Fruit fly (Drosophila melanogaster) whole organism, pupa: ENCODE data around the gene Jarid2.

Experiments
- CG10348 ChIP-seq: fragments of 200-800 bp; sonication (Bioruptor generic); IDR thresholded peaks from 2 replicates; pipeline ENCODE4 v1.3.6; 2022; ENCODE audit warnings: missing biosample characterization, missing genetic modification characterization
- CG12605 ChIP-seq: fragments of 200-800 bp; sonication (Bioruptor generic); IDR thresholded peaks from 2 replicates; pipeline ENCODE4 v1.3.6; 2022; ENCODE audit warnings: missing biosample characterization, missing genetic modification characterization
- CG13204 ChIP-seq: fragments of 200-800 bp; sonication (Bioruptor generic); optimal IDR thresholded peaks from 2 replicates; lab custom pipeline; 2018; ENCODE audit warnings: missing biosample characterization, mild to moderate bottlenecking, missing genetic modification characterization, moderate library complexity
- CG14655 ChIP-seq: fragments of 200-800 bp; sonication (Bioruptor generic); optimal IDR thresholded peaks from 3 replicates; lab custom pipeline; 2017; ENCODE audit warnings: mild to moderate bottlenecking, missing biosample characterization, missing genetic modification reagents, missing genetic modification characterization
- CG15710 ChIP-seq: fragments of 200-800 bp; sonication (Bioruptor generic); optimal IDR thresholded peaks from 2 replicates; lab custom pipeline; 2018; ENCODE audit warnings: missing biosample characterization, mild to moderate bottlenecking, missing genetic modification characterization, moderate library complexity
- CG17806 ChIP-seq: fragments of 200-800 bp; sonication (Bioruptor generic); optimal IDR thresholded peaks from 2 replicates; lab custom pipeline; 2018; ENCODE audit warnings: missing biosample characterization, mild to moderate bottlenecking, missing genetic modification characterization, moderate library complexity
- CG32121 ChIP-seq: fragments of 200-800 bp; sonication (Bioruptor generic); IDR thresholded peaks from 2 replicates; pipeline ENCODE4 v1.3.6; 2022; ENCODE audit warnings: missing biosample characterization, missing genetic modification characterization
- CG34367 ChIP-seq: fragments of 200-800 bp; sonication (Bioruptor generic); optimal IDR thresholded peaks from 2 replicates; lab custom pipeline; 2018; ENCODE audit warnings: missing biosample characterization, mild to moderate bottlenecking, missing genetic modification characterization
- CG4496 ChIP-seq: fragments of 200-800 bp; sonication (Bioruptor generic); IDR thresholded peaks from 3 replicates; pipeline ENCODE4 v1.3.6; 2022; ENCODE audit warnings: missing biosample characterization, missing genetic modification characterization
- CG8159 ChIP-seq: fragments of 200-800 bp; sonication (Bioruptor generic); optimal IDR thresholded peaks from 3 replicates; lab custom pipeline; 2018; ENCODE audit warnings: missing biosample characterization, mild to moderate bottlenecking, missing genetic modification characterization, moderate library complexity
- CG8301 ChIP-seq: fragments of 200-800 bp; sonication (Bioruptor generic); optimal IDR thresholded peaks from 2 replicates; lab custom pipeline; 2018; ENCODE audit warnings: missing biosample characterization, mild to moderate bottlenecking, missing genetic modification characterization
- CG9948 ChIP-seq: fragments of 200-800 bp; sonication (Bioruptor generic); optimal IDR thresholded peaks from 2 replicates; lab custom pipeline; 2018; ENCODE audit warnings: missing biosample characterization, mild to moderate bottlenecking, missing genetic modification characterization, moderate library complexity
- D1 ChIP-seq: fragments of 200-800 bp; sonication (Bioruptor generic); optimal IDR thresholded peaks from 2 replicates; lab custom pipeline; 2018; ENCODE audit warnings: missing biosample characterization, mild to moderate bottlenecking, missing genetic modification characterization, moderate library complexity
- EcR ChIP-seq: fragments of 200-800 bp; sonication (Bioruptor generic); optimal IDR thresholded peaks from 3 replicates; lab custom pipeline; 2019; ENCODE audit warnings: missing biosample characterization, missing genetic modification characterization, mild to moderate bottlenecking, moderate library complexity, missing genetic modification reagents
- Ets98B ChIP-seq: fragments of 200-800 bp; sonication (Bioruptor generic); IDR thresholded peaks from 2 replicates; pipeline ENCODE4 v1.3.6; 2022; ENCODE audit warnings: missing biosample characterization, missing genetic modification characterization
- Pif1A ChIP-seq: fragments of 200-800 bp; sonication (Bioruptor generic); optimal IDR thresholded peaks from 3 replicates; lab custom pipeline; 2016; ENCODE audit warnings: missing biosample characterization, missing genetic modification characterization
- Pif1B ChIP-seq: fragments of 200-800 bp; sonication (Bioruptor generic); optimal IDR thresholded peaks from 3 replicates; lab custom pipeline; 2016; ENCODE audit warnings: missing biosample characterization, missing genetic modification characterization
- Snoo ChIP-seq: fragments of 200-800 bp; sonication (Bioruptor generic); optimal IDR thresholded peaks from 3 replicates; lab custom pipeline; 2017; ENCODE audit warnings: missing biosample characterization, mild to moderate bottlenecking, missing genetic modification characterization, inconsistent platforms
- fd96Ca ChIP-seq: fragments of 200-800 bp; sonication (Bioruptor generic); IDR thresholded peaks from 3 replicates; pipeline ENCODE4 v1.3.6; 2022; ENCODE audit warnings: missing biosample characterization, missing genetic modification characterization
- gl ChIP-seq: fragments of 200-800 bp; sonication (Bioruptor generic); optimal IDR thresholded peaks from 2 replicates; lab custom pipeline; 2018; ENCODE audit warnings: missing biosample characterization, mild to moderate bottlenecking, missing genetic modification characterization
- rn ChIP-seq: fragments of 200-800 bp; sonication (Bioruptor generic); IDR thresholded peaks from 2 replicates; pipeline ENCODE4 v1.3.6; 2022; ENCODE audit warnings: missing biosample characterization, missing genetic modification characterization

Gene Jarid2

dm6 chr3L:9435315-9435714, 41.5 kb upstream of the Jarid2 start, which contains the start of gene CG42526:
TSS of gene CG42526 (minus strand) at chr3L:9435399.
- TF ChIP-seq CG9948 (tag; lab: Kevin White, UChicago) (no peak), CG14655 (GFP tag; lab: Kevin White, UChicago) (no peak), CG8159 (tag; lab: Kevin White, UChicago) (no peak), CG34367 (tag; lab: Kevin White, UChicago) (peak; percentile 27), CG12605 (GFP tag; lab: Robert Waterston, UW) (no peak), D1 (no peak), CG10348 (GFP tag; lab: Robert Waterston, UW) (no peak), gl (tag; lab: Kevin White, UChicago) (no peak), CG8301 (tag; lab: Kevin White, UChicago) (no peak), Ets98B (peak; percentile 35), Pif1B (GFP tag; lab: Kevin White, UChicago) (no peak), CG15710 (tag; lab: Kevin White, UChicago) (no peak), CG13204 (GFP tag; lab: Kevin White, UChicago) (no peak), rn (GFP tag; lab: Robert Waterston, UW) (no peak)

dm6 chr3L:9435831-9436230, 41.0 kb upstream of the Jarid2 start:
- TF ChIP-seq CG8159 (tag; lab: Kevin White, UChicago), result no peak
- no peak for TF ChIP-seq CG9948 (tag; lab: Kevin White, UChicago)
- TF ChIP-seq rn (GFP tag; lab: Robert Waterston, UW), result no peak
- no peak for TF ChIP-seq CG12605 (GFP tag; lab: Robert Waterston, UW)
- no peak for TF ChIP-seq CG17806 (tag; lab: Kevin White, UChicago)
- TF ChIP-seq EcR (GFP tag; lab: Kevin White, UChicago), result no peak
- TF ChIP-seq CG10348 (GFP tag; lab: Robert Waterston, UW), result no peak
- no peak for TF ChIP-seq CG32121
- no peak for TF ChIP-seq CG4496 (GFP tag; lab: Robert Waterston, UW)
- TF ChIP-seq Pif1B (GFP tag; lab: Kevin White, UChicago), result no peak
- no peak for TF ChIP-seq CG13204 (GFP tag; lab: Kevin White, UChicago)

dm6 chr3L:9438858-9439257, 38.0 kb upstream of the Jarid2 start:
- TF ChIP-seq Pif1A (GFP tag; lab: Kevin White, UChicago), result no peak
- TF ChIP-seq Pif1B (GFP tag; lab: Kevin White, UChicago), result no peak
- TF ChIP-seq CG12605 (GFP tag; lab: Robert Waterston, UW), result no peak
- TF ChIP-seq EcR (GFP tag; lab: Kevin White, UChicago), result no peak
- no peak for TF ChIP-seq CG32121
- no peak for TF ChIP-seq CG17806 (tag; lab: Kevin White, UChicago)

- TF ChIP-seq Pif1B (GFP tag; lab: Kevin White, UChicago) (no peak), CG17806 (tag; lab: Kevin White, UChicago) (no peak), CG8301 (tag; lab: Kevin White, UChicago) (no peak), rn (GFP tag; lab: Robert Waterston, UW) (no peak), CG10348 (GFP tag; lab: Robert Waterston, UW) (no peak), CG4496 (GFP tag; lab: Robert Waterston, UW) (peak; percentile 56; the same call in 1 of the 3 replicates), fd96Ca (GFP tag; lab: Robert Waterston, UW) (peak; percentile 54; the same call in 1 of the 3 replicates), CG34367 (tag; lab: Kevin White, UChicago) (no peak), gl (tag; lab: Kevin White, UChicago) (no peak), Snoo (peak; percentile 53), Ets98B (peak; percentile 27), CG13204 (GFP tag; lab: Kevin White, UChicago) (no peak), CG15710 (tag; lab: Kevin White, UChicago) (peak; percentile 49), D1 (peak; percentile 88), CG9948 (tag; lab: Kevin White, UChicago) (no peak), Pif1A (GFP tag; lab: Kevin White, UChicago) (no peak), CG32121 (no peak), CG8159 (tag; lab: Kevin White, UChicago) (no peak), EcR (GFP tag; lab: Kevin White, UChicago) (no peak), CG12605 (GFP tag; lab: Robert Waterston, UW) (no peak), CG14655 (GFP tag; lab: Kevin White, UChicago) (no peak)
These were observed 34.8 kb upstream of the Jarid2 start, which contains the start of the genes Bet3 and Nf-YA for dm6 chr3L:9441907-9442479. TSS of gene Bet3 (minus strand) at chr3L:9442267. TSS of gene Nf-YA (minus strand) at chr3L:9442267.

dm6 chr3L:9442625-9443282, 34.1 kb upstream of the Jarid2 start, which contains the start of gene Srg3:
TSS of gene Srg3 (plus strand) at chr3L:9443232.
- no peak for TF ChIP-seq CG8301 (tag; lab: Kevin White, UChicago)
- no peak for TF ChIP-seq CG13204 (GFP tag; lab: Kevin White, UChicago)
- no peak for TF ChIP-seq rn (GFP tag; lab: Robert Waterston, UW)
- no peak for TF ChIP-seq CG32121
- no peak for TF ChIP-seq gl (tag; lab: Kevin White, UChicago)
- no peak for TF ChIP-seq CG17806 (tag; lab: Kevin White, UChicago)
- no peak for TF ChIP-seq Pif1B (GFP tag; lab: Kevin White, UChicago)
- no peak for TF ChIP-seq fd96Ca (GFP tag; lab: Robert Waterston, UW)
- TF ChIP-seq CG15710 (tag; lab: Kevin White, UChicago), result no peak
- no peak for TF ChIP-seq CG14655 (GFP tag; lab: Kevin White, UChicago)
- no peak for TF ChIP-seq CG4496 (GFP tag; lab: Robert Waterston, UW)
- TF ChIP-seq CG10348 (GFP tag; lab: Robert Waterston, UW), result no peak
- no peak for TF ChIP-seq CG8159 (tag; lab: Kevin White, UChicago)
- TF ChIP-seq D1, result no peak
- no peak for TF ChIP-seq CG12605 (GFP tag; lab: Robert Waterston, UW)
- no peak for TF ChIP-seq Snoo
- no peak for TF ChIP-seq CG9948 (tag; lab: Kevin White, UChicago)
